Worm (Caenorhabditis elegans): ENCODE results near the gene srh-149.

- TF ChIP-seq him-1 (tag; optimal IDR thresholded peaks at IDR 0.05) (no peak), W03F9.2 (tag; optimal IDR thresholded peaks at IDR 0.05) (no peak), dao-5 (tag; optimal IDR thresholded peaks at IDR 0.05) (no peak)
Observed at ce11 chrV:15810446-15810845, 30.5 kb downstream of the srh-149 start, which contains the start of gene F54B8.1.
